Worm (Caenorhabditis elegans) whole organism, mixed stage, embryonic: ENCODE measurements around the gene F42G4.2.
"Not testable (repeated sequence)": the region's sequence is repeated elsewhere in the genome, so short reads cannot be mapped to it uniquely, and the experiment has no call there.

Experiments used
- nhr-237 ChIP-seq: fragments of 150-350 bp; optimal IDR thresholded peaks from 2 replicates; lab custom pipeline; 2014; ENCODE audit warnings: missing biosample characterization, missing genetic modification characterization
- pha-4 ChIP-seq: fragments of 150-350 bp; optimal IDR thresholded peaks from 2 replicates; lab custom pipeline; 2018; ENCODE audit warnings: missing biosample characterization, missing genetic modification reagents, missing genetic modification characterization
- ztf-11 ChIP-seq: fragments of 150-350 bp; optimal IDR thresholded peaks from 2 replicates; lab custom pipeline; 2014; ENCODE audit warnings: missing biosample characterization, missing genetic modification characterization

ce11 chrII:13043433-13044054, 4.2 kb upstream of the F42G4.2 start, which contains the start of gene puf-6:
- TF ChIP-seq nhr-237, pha-4, ztf-11 (tag; lab: Kevin White, UChicago): not testable (repeated sequence)
